Fruit fly (Drosophila melanogaster) whole organism, embryonic: ENCODE measurements around the gene CheA7a.

Experiments
- Adf1 ChIP-seq: fragments of 200-800 bp; sonication (Bioruptor generic); IDR thresholded peaks from 2 replicates; pipeline ENCODE4 v1.3.6; 2022; ENCODE audit warnings: missing biosample characterization, missing genetic modification characterization
- Aef1 ChIP-seq: fragments of 200-800 bp; sonication (Bioruptor generic); IDR thresholded peaks from 3 replicates; pipeline ENCODE4 v1.3.6; 2022; ENCODE audit warnings: missing biosample characterization, missing genetic modification characterization
- Atf6 ChIP-seq: fragments of 200-800 bp; sonication (Bioruptor generic); IDR thresholded peaks from 2 replicates; pipeline ENCODE4 v1.3.6; 2022; ENCODE audit warnings: missing biosample characterization, missing genetic modification characterization
- Bgb ChIP-seq: fragments of 200-800 bp; sonication (Bioruptor generic); IDR thresholded peaks from 2 replicates; pipeline ENCODE4 v1.3.6; 2022; ENCODE audit warnings: missing biosample characterization, missing genetic modification characterization; ENCODE audit not compliant: partially characterized antibody
- BtbVII ChIP-seq: fragments of 200-800 bp; sonication (Bioruptor generic); optimal IDR thresholded peaks from 3 replicates; lab custom pipeline; 2017; ENCODE audit warnings: missing biosample characterization, mild to moderate bottlenecking, missing genetic modification characterization
- CG10979 ChIP-seq: fragments of 200-800 bp; sonication (Bioruptor generic); optimal IDR thresholded peaks from 2 replicates; lab custom pipeline; 2018; ENCODE audit warnings: missing biosample characterization, mild to moderate bottlenecking, missing genetic modification characterization, moderate library complexity
- CG11085 ChIP-seq: fragments of 200-800 bp; sonication (Bioruptor generic); IDR thresholded peaks from 2 replicates; pipeline ENCODE4 v1.3.6; 2022; ENCODE audit warnings: missing biosample characterization, missing genetic modification characterization
- CG11695 ChIP-seq: fragments of 200-800 bp; sonication (Bioruptor generic); IDR thresholded peaks from 3 replicates; pipeline ENCODE4 v1.3.6; 2022; ENCODE audit warnings: missing biosample characterization, missing genetic modification characterization
- CG13287 ChIP-seq: fragments of 200-800 bp; sonication (Bioruptor generic); IDR thresholded peaks from 2 replicates; pipeline ENCODE4 v1.3.6; 2022; ENCODE audit warnings: missing biosample characterization, missing genetic modification characterization; ENCODE audit not compliant: partially characterized antibody
- CG13296 ChIP-seq: fragments of 200-800 bp; sonication (Bioruptor generic); optimal IDR thresholded peaks from 3 replicates; lab custom pipeline; 2018; ENCODE audit warnings: missing biosample characterization, mild to moderate bottlenecking, missing genetic modification characterization
- CG14050 ChIP-seq: fragments of 200-800 bp; sonication (Bioruptor generic); IDR thresholded peaks from 3 replicates; pipeline ENCODE4 v1.3.6; 2022; ENCODE audit warnings: missing biosample characterization, missing genetic modification characterization
- CG14441 ChIP-seq: fragments of 200-800 bp; sonication (Bioruptor generic); IDR thresholded peaks from 2 replicates; pipeline ENCODE4 v1.3.6; 2022; ENCODE audit warnings: missing biosample characterization, missing genetic modification characterization
- CG14667 ChIP-seq: fragments of 200-800 bp; sonication (Bioruptor generic); IDR thresholded peaks from 2 replicates; pipeline ENCODE4 v1.3.6; 2022; ENCODE audit warnings: missing biosample characterization, missing genetic modification characterization
- CG15269 ChIP-seq: fragments of 200-800 bp; sonication (Bioruptor generic); optimal IDR thresholded peaks from 2 replicates; lab custom pipeline; 2018; ENCODE audit warnings: missing biosample characterization, mild to moderate bottlenecking, missing genetic modification characterization, moderate library complexity
- CG15601 ChIP-seq: fragments of 200-800 bp; sonication (Bioruptor generic); optimal IDR thresholded peaks from 3 replicates; lab custom pipeline; 2019; ENCODE audit warnings: missing biosample characterization, mild to moderate bottlenecking, missing genetic modification characterization, moderate library complexity
- CG1602 ChIP-seq: fragments of 200-800 bp; sonication (Bioruptor generic); optimal IDR thresholded peaks from 3 replicates; lab custom pipeline; 2016; ENCODE audit warnings: missing biosample characterization, missing genetic modification characterization
- CG17359 ChIP-seq: fragments of 200-800 bp; sonication (Bioruptor generic); optimal IDR thresholded peaks from 3 replicates; lab custom pipeline; 2018; ENCODE audit warnings: missing biosample characterization, mild to moderate bottlenecking, missing genetic modification characterization, moderate library complexity
- CG17568 ChIP-seq: fragments of 200-800 bp; sonication (Bioruptor generic); optimal IDR thresholded peaks from 2 replicates; lab custom pipeline; 2018; ENCODE audit warnings: missing biosample characterization, mild to moderate bottlenecking, missing genetic modification characterization, moderate library complexity
- CG18764 ChIP-seq: fragments of 200-800 bp; sonication (Bioruptor generic); optimal IDR thresholded peaks from 3 replicates; lab custom pipeline; 2016; ENCODE audit warnings: missing biosample characterization, missing genetic modification characterization
- CG2120 ChIP-seq: fragments of 200-800 bp; sonication (Bioruptor generic); optimal IDR thresholded peaks from 3 replicates; lab custom pipeline; 2016; ENCODE audit warnings: missing biosample characterization, missing genetic modification characterization
- CG3065 ChIP-seq: fragments of 200-800 bp; sonication (Bioruptor generic); optimal IDR thresholded peaks from 2 replicates; lab custom pipeline; 2016; ENCODE audit warnings: missing biosample characterization, missing genetic modification characterization
- CG31388 ChIP-seq: fragments of 200-800 bp; sonication (Bioruptor generic); optimal IDR thresholded peaks from 2 replicates; lab custom pipeline; 2016; ENCODE audit warnings: missing biosample characterization, missing genetic modification characterization
- CG32767 ChIP-seq: fragments of 200-800 bp; sonication (Bioruptor generic); IDR thresholded peaks from 2 replicates; pipeline ENCODE4 v1.3.6; 2022; ENCODE audit warnings: missing biosample characterization, missing genetic modification characterization
- CG4282 ChIP-seq: fragments of 200-800 bp; sonication (Bioruptor generic); optimal IDR thresholded peaks from 2 replicates; lab custom pipeline; 2016; ENCODE audit warnings: missing biosample characterization, missing genetic modification characterization
- CG4328 ChIP-seq: fragments of 200-800 bp; sonication (Bioruptor generic); optimal IDR thresholded peaks from 3 replicates; lab custom pipeline; 2017; ENCODE audit warnings: missing biosample characterization, missing genetic modification reagents, missing genetic modification characterization
- CG5180 ChIP-seq: fragments of 200-800 bp; sonication (Bioruptor generic); optimal IDR thresholded peaks from 3 replicates; lab custom pipeline; 2017; ENCODE audit warnings: missing biosample characterization, missing genetic modification characterization, mild to moderate bottlenecking, moderate library complexity, missing genetic modification reagents
- CG6175 ChIP-seq: fragments of 200-800 bp; sonication (Bioruptor generic); IDR thresholded peaks from 3 replicates; pipeline ENCODE4 v1.3.6; 2022; ENCODE audit warnings: missing biosample characterization, missing genetic modification characterization
- CG6272 ChIP-seq: fragments of 200-800 bp; sonication (Bioruptor generic); IDR thresholded peaks from 2 replicates; pipeline ENCODE4 v1.3.6; 2022; ENCODE audit warnings: missing biosample characterization, missing genetic modification characterization
- CG7372 ChIP-seq: fragments of 200-800 bp; sonication (Bioruptor generic); IDR thresholded peaks from 2 replicates; pipeline ENCODE4 v1.3.6; 2022; ENCODE audit warnings: missing biosample characterization, missing genetic modification characterization
- CG8359 ChIP-seq: fragments of 200-800 bp; sonication (Bioruptor generic); optimal IDR thresholded peaks from 2 replicates; lab custom pipeline; 2017; ENCODE audit warnings: missing biosample characterization, mild to moderate bottlenecking, missing genetic modification characterization, borderline replicate concordance
- CkIIα-i1 ChIP-seq: fragments of 200-800 bp; sonication (Bioruptor generic); IDR thresholded peaks from 2 replicates; pipeline ENCODE4 v1.3.6; 2022; ENCODE audit warnings: missing biosample characterization, missing genetic modification characterization
- Dip2 ChIP-seq: fragments of 200-800 bp; sonication (Bioruptor generic); IDR thresholded peaks from 2 replicates; pipeline ENCODE4 v1.3.6; 2022; ENCODE audit warnings: missing biosample characterization, missing genetic modification characterization
- Ets65A ChIP-seq: fragments of 200-800 bp; sonication (Bioruptor generic); peaks from one replicate; lab custom pipeline; 2016; ENCODE audit warnings: missing biosample characterization, missing genetic modification characterization
- H2.0 ChIP-seq: fragments of 200-800 bp; sonication (Bioruptor generic); IDR thresholded peaks from 2 replicates; pipeline ENCODE4 v1.3.6; 2022; ENCODE audit warnings: missing biosample characterization, missing genetic modification characterization
- Side ChIP-seq: fragments of 200-800 bp; sonication (Bioruptor generic); optimal IDR thresholded peaks from 2 replicates; lab custom pipeline; 2016; ENCODE audit warnings: missing biosample characterization, missing genetic modification characterization
- amos ChIP-seq: fragments of 200-800 bp; sonication (Bioruptor generic); IDR thresholded peaks from 2 replicates; pipeline ENCODE4 v1.3.6; 2022; ENCODE audit warnings: missing biosample characterization, missing genetic modification characterization; ENCODE audit not compliant: partially characterized antibody
- emc ChIP-seq: fragments of 200-800 bp; sonication (Bioruptor generic); optimal IDR thresholded peaks from 2 replicates; lab custom pipeline; 2016; ENCODE audit warnings: missing biosample characterization, missing genetic modification characterization
- fru ChIP-seq: fragments of >200 bp; optimal IDR thresholded peaks from 2 replicates; lab custom pipeline; 2017
- gsb-n ChIP-seq: fragments of 200-800 bp; sonication (Bioruptor generic); optimal IDR thresholded peaks from 3 replicates; lab custom pipeline; 2018; ENCODE audit warnings: missing biosample characterization, mild to moderate bottlenecking, missing genetic modification characterization
- insv ChIP-seq, 2 experiments: fragments of 200-800 bp; sonication (Bioruptor generic); optimal IDR thresholded peaks; 3 replicates each; lab custom pipeline; 2016 to 2018; ENCODE audit warnings: missing biosample characterization in 2 of 2, missing genetic modification characterization in 2 of 2
- lilli ChIP-seq: fragments of 200-800 bp; sonication (Bioruptor generic); optimal IDR thresholded peaks from 3 replicates; lab custom pipeline; 2016; ENCODE audit warnings: missing biosample characterization, missing genetic modification characterization
- luna ChIP-seq: fragments of 200-800 bp; sonication (Bioruptor generic); optimal IDR thresholded peaks from 2 replicates; lab custom pipeline; 2016; ENCODE audit warnings: missing biosample characterization, missing genetic modification characterization
- onecut ChIP-seq: fragments of 200-800 bp; sonication (Bioruptor generic); IDR thresholded peaks from 2 replicates; pipeline ENCODE4 v1.3.6; 2022; ENCODE audit warnings: missing biosample characterization, missing genetic modification characterization
- peb ChIP-seq: fragments of 200-800 bp; sonication (Bioruptor generic); IDR thresholded peaks from 2 replicates; pipeline ENCODE4 v1.3.6; 2022; ENCODE audit warnings: missing biosample characterization, missing genetic modification characterization
- pita ChIP-seq: fragments of 200-800 bp; sonication (Bioruptor generic); optimal IDR thresholded peaks from 2 replicates; lab custom pipeline; 2017; ENCODE audit warnings: missing biosample characterization, mild to moderate bottlenecking, missing genetic modification characterization
- sc ChIP-seq, 3 experiments: fragments of >200 bp in 2 of 3; fragments of 200-800 bp in 1 of 3; sonication (Bioruptor generic) in 1 of 3; optimal IDR thresholded peaks; 2 replicates in 2 of 3; 3 replicates in 1 of 3; lab custom pipeline; 2017; ENCODE audit warnings: mild to moderate bottlenecking in 1 of 3, missing biosample characterization in 1 of 3, missing genetic modification characterization in 1 of 3, missing genetic modification reagents in 1 of 3
- sob ChIP-seq: fragments of 200-800 bp; sonication (Bioruptor generic); IDR thresholded peaks from 2 replicates; pipeline ENCODE4 v1.3.6; 2022; ENCODE audit warnings: missing biosample characterization, missing genetic modification characterization
- sr ChIP-seq: fragments of 200-800 bp; sonication (Bioruptor generic); IDR thresholded peaks from 3 replicates; pipeline ENCODE4 v1.3.6; 2022; ENCODE audit warnings: missing biosample characterization, missing genetic modification characterization
- trem ChIP-seq: fragments of 200-800 bp; optimal IDR thresholded peaks from 3 replicates; lab custom pipeline; 2019; ENCODE audit warnings: missing biosample characterization, mild to moderate bottlenecking, missing genetic modification characterization, moderate library complexity
- twi ChIP-seq: fragments of 200-800 bp; optimal IDR thresholded peaks from 2 replicates; lab custom pipeline; 2019; ENCODE audit warnings: missing biosample characterization, mild to moderate bottlenecking, missing genetic modification characterization, moderate library complexity
- unc-4 ChIP-seq: fragments of 200-800 bp; sonication (Bioruptor generic); IDR thresholded peaks from 2 replicates; pipeline ENCODE4 v1.3.6; 2022; ENCODE audit warnings: missing biosample characterization, missing genetic modification characterization; ENCODE audit not compliant: partially characterized antibody
- wdn ChIP-seq: fragments of 200-800 bp; sonication (Bioruptor generic); IDR thresholded peaks from 2 replicates; pipeline ENCODE4 v1.3.6; 2022; ENCODE audit warnings: missing biosample characterization, missing genetic modification characterization

Gene CheA7a

DNA sequence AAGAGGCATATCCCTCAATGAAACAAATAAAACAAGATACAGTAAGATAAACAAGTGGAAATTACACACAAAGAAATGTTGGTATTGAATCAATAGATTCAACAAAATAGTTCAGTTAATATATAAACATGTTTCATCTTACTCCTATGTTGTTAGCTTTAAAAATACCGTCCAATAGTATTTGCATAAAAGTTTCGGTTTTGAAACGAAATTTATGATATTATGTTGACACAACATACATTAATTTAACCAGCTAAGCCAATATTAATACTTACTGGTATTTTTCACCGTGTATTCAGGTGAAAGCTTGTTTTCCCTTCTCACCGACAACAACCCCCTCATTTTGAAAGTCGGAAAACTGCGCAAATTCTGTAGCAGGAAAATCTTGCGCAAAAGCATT lies 39.4 kb upstream of the CheA7a start (continued):
- peak; percentile 66 for TF ChIP-seq CG13296 (GFP tag; lab: Kevin White, UChicago)
- peak; percentile 58; the same call in 2 of the 3 replicates for TF ChIP-seq CG11695 (GFP tag; lab: Robert Waterston, UW)
- TF ChIP-seq Bgb (GFP tag; lab: Robert Waterston, UW): no peak
- TF ChIP-seq Aef1: no peak
- TF ChIP-seq CG31388 (GFP tag; lab: Kevin White, UChicago): no peak
- no peak for TF ChIP-seq CG14667 (GFP tag; lab: Robert Waterston, UW)
- peak; percentile 45; the same call in 1 of the 2 replicates for TF ChIP-seq CG14441
- no peak for TF ChIP-seq CG6272 (GFP tag; lab: Robert Waterston, UW)
- TF ChIP-seq BtbVII (GFP tag; lab: Kevin White, UChicago): peak; percentile 62
- TF ChIP-seq CG32767 (GFP tag; lab: Robert Waterston, UW): 0 out of 2 replicates have a peak, but pooled peaks have one; percentile 12
- no peak for TF ChIP-seq CG6175 (GFP tag; lab: Robert Waterston, UW)
- no peak for TF ChIP-seq sr
- no peak for TF ChIP-seq unc-4
- no peak for TF ChIP-seq Dip2 (GFP tag; lab: Robert Waterston, UW)
- no peak for TF ChIP-seq emc (GFP tag; lab: Kevin White, UChicago)
- TF ChIP-seq CG17568 (GFP tag; lab: Kevin White, UChicago): peak; percentile 64
- no peak for TF ChIP-seq CG14050 (GFP tag; lab: Robert Waterston, UW)
- TF ChIP-seq pita (GFP tag; lab: Kevin White, UChicago): no peak
- TF ChIP-seq CG10979 (tag; lab: Kevin White, UChicago): peak; percentile 63
- TF ChIP-seq Side (GFP tag; lab: Kevin White, UChicago): peak; percentile 50
- TF ChIP-seq CkIIα-i1 (GFP tag; lab: Robert Waterston, UW): no peak
- TF ChIP-seq fru: no peak
- peak; percentile 47 for TF ChIP-seq CG1602 (GFP tag; lab: Kevin White, UChicago)
- no peak for TF ChIP-seq H2.0 (GFP tag; lab: Robert Waterston, UW)
- no peak for TF ChIP-seq CG13287 (GFP tag; lab: Robert Waterston, UW)
- TF ChIP-seq sob (GFP tag; lab: Robert Waterston, UW): peak; percentile 54
- peak; percentile 59 for TF ChIP-seq gsb-n (tag; lab: Kevin White, UChicago)
- no peak for TF ChIP-seq peb (GFP tag; lab: Robert Waterston, UW)
- no peak for TF ChIP-seq CG4282
- peak; percentile 4 for TF ChIP-seq Ets65A
- peak; percentile 44 for TF ChIP-seq lilli (GFP tag; lab: Kevin White, UChicago)
- peak; percentile 78 for TF ChIP-seq CG17359 (tag; lab: Kevin White, UChicago)
- no peak for TF ChIP-seq amos (GFP tag; lab: Robert Waterston, UW)
- peak; percentile 71 for TF ChIP-seq CG15269
- no peak for TF ChIP-seq wdn
- TF ChIP-seq CG3065 (GFP tag; lab: Kevin White, UChicago): no peak
- peak; percentile 75 for TF ChIP-seq Atf6 (GFP tag; lab: Robert Waterston, UW)
- peak; percentile 72 for TF ChIP-seq CG15601 (tag; lab: Kevin White, UChicago)
- no peak for TF ChIP-seq CG7372 (GFP tag; lab: Robert Waterston, UW)
- peak; percentile 26 for TF ChIP-seq luna (GFP tag; lab: Kevin White, UChicago)
- peak; percentile 19 for TF ChIP-seq CG8359 (GFP tag; lab: Kevin White, UChicago)
- no peak for TF ChIP-seq sc (optimal IDR thresholded peaks at IDR 0.05; lab: Kevin White, UChicago)
- TF ChIP-seq sc (GFP tag; optimal IDR thresholded peaks at IDR 0.05; lab: Kevin White, UChicago): peak; percentile 15
- TF ChIP-seq Adf1: no peak
- peak; percentile 34 for TF ChIP-seq CG18764 (GFP tag; lab: Kevin White, UChicago)
- TF ChIP-seq twi (tag; lab: Kevin White, UChicago): peak; percentile 39
- TF ChIP-seq CG5180 (GFP tag; lab: Kevin White, UChicago): peak; percentile 57
- TF ChIP-seq CG11085 (GFP tag; lab: Robert Waterston, UW): no peak
- peak; percentile 74 for TF ChIP-seq CG2120 (GFP tag; lab: Kevin White, UChicago)
- TF ChIP-seq CG4328 (GFP tag; lab: Kevin White, UChicago): peak; percentile 49
- peak; percentile 23 for TF ChIP-seq trem (tag; lab: Kevin White, UChicago)
- TF ChIP-seq insv (GFP tag; optimal IDR thresholded peaks at IDR 0.05; lab: Kevin White, UChicago): no peak
- peak; percentile 40; the same call in 1 of the 2 replicates for TF ChIP-seq onecut
